Worm (Caenorhabditis elegans) whole organism, L4 larva: ENCODE measurements around the gene F25B5.5.

Source experiments
- F10B5.3 ChIP-seq: sonication (generic microtip); optimal IDR thresholded peaks from 2 replicates; lab custom pipeline; 2016; ENCODE audit warnings: mild to moderate bottlenecking, missing genetic modification characterization, missing compliant biosample characterization
- Y5F2A.4 ChIP-seq: fragments of 200-800 bp; sonication (Bioruptor generic); optimal IDR thresholded peaks from 2 replicates; lab custom pipeline; 2018; ENCODE audit warnings: mild to moderate bottlenecking, missing genetic modification characterization, missing compliant biosample characterization
- fkh-10 ChIP-seq: fragments of 150-350 bp; optimal IDR thresholded peaks from 2 replicates; lab custom pipeline; 2014; ENCODE audit warnings: missing biosample characterization, missing genetic modification reagents, missing genetic modification characterization
- lin-39 ChIP-seq: fragments of 150-350 bp; optimal IDR thresholded peaks from 2 replicates; lab custom pipeline; 2014; ENCODE audit warnings: missing biosample characterization, missing genetic modification reagents, missing genetic modification characterization
- lir-3 ChIP-seq: sonication (generic microtip); optimal IDR thresholded peaks from 2 replicates; lab custom pipeline; 2016; ENCODE audit warnings: mild to moderate bottlenecking, missing genetic modification characterization, missing compliant biosample characterization
- mxl-3 ChIP-seq: fragments of 200-800 bp; sonication (Bioruptor generic); optimal IDR thresholded peaks from 2 replicates; lab custom pipeline; 2018; ENCODE audit warnings: mild to moderate bottlenecking, missing genetic modification characterization, missing compliant biosample characterization
- nhr-10 ChIP-seq: fragments of 150-350 bp; optimal IDR thresholded peaks from 2 replicates; lab custom pipeline; 2014; ENCODE audit warnings: missing biosample characterization, missing genetic modification characterization
- nhr-11 ChIP-seq: fragments of 150-350 bp; optimal IDR thresholded peaks from 2 replicates; lab custom pipeline; 2014; ENCODE audit warnings: missing biosample characterization, missing genetic modification characterization
- nhr-25 ChIP-seq: sonication (generic microtip); optimal IDR thresholded peaks from 2 replicates; lab custom pipeline; 2017; ENCODE audit warnings: missing genetic modification characterization, mild to moderate bottlenecking, missing compliant biosample characterization, antibody characterized with exemption, moderate library complexity, borderline replicate concordance; ENCODE audit not compliant: insufficient read depth
- nhr-77 ChIP-seq: fragments of 150-350 bp; optimal IDR thresholded peaks from 2 replicates; lab custom pipeline; 2014; ENCODE audit warnings: missing biosample characterization, missing genetic modification characterization
- unc-62 ChIP-seq, 3 experiments: fragments of 150-350 bp in 1 of 3; sonication (generic microtip); optimal IDR thresholded peaks in 2 of 3; peaks in 1 of 3; 1 replicate in 1 of 3; 2 replicates in 2 of 3; lab custom pipeline; 2014 to 2017; ENCODE audit warnings: missing biosample characterization in 3 of 3, missing genetic modification characterization in 3 of 3, missing genetic modification reagents in 3 of 3, missing genotype in 1 of 3
- zag-1 ChIP-seq: fragments of 150-350 bp; optimal IDR thresholded peaks from 2 replicates; lab custom pipeline; 2014; ENCODE audit warnings: missing biosample characterization, missing genetic modification characterization

DNA sequence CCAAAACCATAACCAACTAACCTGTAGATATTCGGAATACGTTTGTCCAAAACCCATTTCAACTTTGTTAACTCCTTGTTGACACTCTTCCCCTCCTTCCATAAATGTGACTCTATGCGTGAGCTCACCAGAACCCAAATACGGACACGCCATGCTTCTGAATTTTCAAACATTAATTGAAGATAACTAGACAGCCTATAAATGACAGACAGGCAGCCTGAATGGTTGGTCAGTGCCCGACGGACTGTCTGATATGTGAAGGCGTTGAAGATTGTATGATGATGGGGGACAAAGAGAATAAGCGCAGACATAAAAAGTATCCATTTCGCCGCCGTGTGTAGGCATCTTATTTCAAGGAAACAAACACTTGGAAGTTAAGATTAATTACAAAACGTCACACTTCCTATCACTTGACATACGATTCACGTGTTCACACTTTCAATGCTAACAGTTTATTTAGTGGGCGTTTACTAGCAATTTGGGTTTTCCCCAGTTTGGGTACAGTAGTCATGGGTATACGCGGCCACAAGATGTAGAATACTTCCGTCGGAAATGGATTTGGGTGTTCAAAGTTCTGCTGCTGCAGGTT lies 26.0 kb downstream of the F25B5.5 start, which contains the start of the genes tdo-2 and C28H8.2:
- no peak for TF ChIP-seq zag-1 (tag; lab: Kevin White, UChicago)
- no peak for TF ChIP-seq fkh-10
- TF ChIP-seq lir-3 (tag; lab: Kevin White, UChicago): no peak
- peak; percentile 86 for TF ChIP-seq mxl-3 (GFP tag; lab: Kevin White, UChicago)
- TF ChIP-seq nhr-25 (tag; lab: Kevin White, UChicago): peak; percentile 70
- no peak for TF ChIP-seq Y5F2A.4 (GFP tag; lab: Kevin White, UChicago)
- peak; percentile 0 for TF ChIP-seq nhr-10 (tag; lab: Kevin White, UChicago)
- no peak for TF ChIP-seq nhr-77 (tag; lab: Kevin White, UChicago)
- TF ChIP-seq unc-62 (GFP tag; optimal IDR thresholded peaks at IDR 0.05 in 1 of 2; lab: Kevin White, UChicago): peak in 1 of 2 experiments; percentile 99
- no peak for TF ChIP-seq unc-62 (tag; optimal IDR thresholded peaks at IDR 0.05; lab: Kevin White, UChicago)
- TF ChIP-seq lin-39 (tag; lab: Kevin White, UChicago): no peak
- TF ChIP-seq F10B5.3: no peak
- no peak for TF ChIP-seq nhr-11 (tag; lab: Kevin White, UChicago)
